Worm (Caenorhabditis elegans) whole organism, L4 larva: ENCODE results near the gene ZK1240.5.

Source experiments
- F26F4.8 ChIP-seq: fragments of 200-800 bp; sonication (Bioruptor generic); conservative IDR thresholded peaks from 2 replicates; pipeline ENCODE4 v1.3.6; 2022; ENCODE audit warnings: missing genetic modification characterization, missing compliant biosample characterization
- F44E2.7 ChIP-seq: fragments of 200-800 bp; sonication (Bioruptor generic); IDR thresholded peaks from 2 replicates; pipeline ENCODE4 v2.1.2; 2022; ENCODE audit warnings: missing genetic modification characterization, missing compliant biosample characterization
- R02D3.7 ChIP-seq: fragments of 150-350 bp; sonication (generic microtip); optimal IDR thresholded peaks from 3 replicates; lab custom pipeline; 2014; ENCODE audit warnings: missing biosample characterization, missing genetic modification characterization
- T20F7.1 ChIP-seq: fragments of 200-800 bp; sonication (Bioruptor generic); optimal IDR thresholded peaks from 2 replicates; lab custom pipeline; 2018; ENCODE audit warnings: mild to moderate bottlenecking, missing genetic modification characterization, missing compliant biosample characterization
- T26A8.4 ChIP-seq: fragments of 200-800 bp; sonication (Bioruptor generic); IDR thresholded peaks from 2 replicates; pipeline ENCODE4 v1.3.6; 2022; ENCODE audit warnings: missing genetic modification characterization, missing compliant biosample characterization
- Y105C5A.15 ChIP-seq: fragments of 200-800 bp; sonication (Bioruptor generic); IDR thresholded peaks from 2 replicates; pipeline ENCODE4 v1.3.6; 2022; ENCODE audit warnings: missing genetic modification characterization, missing compliant biosample characterization
- ZK337.2 ChIP-seq: fragments of 200-800 bp; sonication (Bioruptor generic); IDR thresholded peaks from 2 replicates; pipeline ENCODE4 v1.3.6; 2022; ENCODE audit warnings: missing genetic modification reagents, missing genetic modification characterization, missing compliant biosample characterization
- aly-2 ChIP-seq: sonication (generic microtip); optimal IDR thresholded peaks from 2 replicates; lab custom pipeline; 2018; ENCODE audit warnings: missing biosample characterization, missing genetic modification characterization
- attf-4 ChIP-seq: sonication (generic microtip); optimal IDR thresholded peaks from 3 replicates; lab custom pipeline; 2017; ENCODE audit warnings: missing biosample characterization, missing genetic modification characterization
- ceh-44 ChIP-seq: fragments of 200-800 bp; sonication (Bioruptor generic); IDR thresholded peaks from 2 replicates; pipeline ENCODE4 v1.3.6; 2022; ENCODE audit warnings: missing genetic modification reagents, missing genetic modification characterization, missing compliant biosample characterization
- ces-1 ChIP-seq: fragments of 150-350 bp; sonication (generic microtip); optimal IDR thresholded peaks from 4 replicates; lab custom pipeline; 2014; ENCODE audit warnings: missing biosample characterization, missing genetic modification reagents, missing genetic modification characterization
- daf-12 ChIP-seq: fragments of 150-350 bp; optimal IDR thresholded peaks from 2 replicates; lab custom pipeline; 2014; ENCODE audit warnings: missing biosample characterization, missing genetic modification reagents, missing genetic modification characterization
- daf-19 ChIP-seq: fragments of 200-800 bp; sonication (Bioruptor generic); conservative IDR thresholded peaks from 2 replicates; pipeline ENCODE4 v1.3.6; 2022; ENCODE audit warnings: missing genetic modification characterization, missing compliant biosample characterization
- daf-8 ChIP-seq: fragments of 200-800 bp; sonication (Bioruptor generic); IDR thresholded peaks from 2 replicates; pipeline ENCODE4 v1.3.6; 2022; ENCODE audit warnings: missing genetic modification characterization, missing compliant biosample characterization
- dmd-6 ChIP-seq: fragments of 200-800 bp; sonication (Bioruptor generic); IDR thresholded peaks from 2 replicates; pipeline ENCODE4 v1.3.6; 2022; ENCODE audit warnings: missing genetic modification reagents, missing genetic modification characterization, missing compliant biosample characterization
- dmd-8 ChIP-seq: fragments of 200-800 bp; sonication (Bioruptor generic); IDR thresholded peaks from 2 replicates; pipeline ENCODE4 v1.3.6; 2022; ENCODE audit warnings: missing genetic modification characterization, missing compliant biosample characterization
- dmd-9 ChIP-seq: fragments of 200-800 bp; sonication (Bioruptor generic); IDR thresholded peaks from 2 replicates; pipeline ENCODE4 v1.3.6; 2022; ENCODE audit warnings: missing genetic modification reagents, missing genetic modification characterization, missing compliant biosample characterization
- dpl-1 ChIP-seq: fragments of 150-350 bp; optimal IDR thresholded peaks from 2 replicates; lab custom pipeline; 2014; ENCODE audit warnings: missing biosample characterization, missing genetic modification reagents, missing genetic modification characterization
- duxl-1 ChIP-seq: sonication (generic microtip); optimal IDR thresholded peaks from 2 replicates; lab custom pipeline; 2016; ENCODE audit warnings: mild to moderate bottlenecking, missing genetic modification characterization, moderate library complexity, missing compliant biosample characterization; ENCODE audit not compliant: poor library complexity
- fkh-10 ChIP-seq: fragments of 150-350 bp; optimal IDR thresholded peaks from 2 replicates; lab custom pipeline; 2014; ENCODE audit warnings: missing biosample characterization, missing genetic modification reagents, missing genetic modification characterization
- hif-1 ChIP-seq, 2 experiments: sonication (generic microtip); optimal IDR thresholded peaks; 2 replicates each; lab custom pipeline; 2016 to 2017; ENCODE audit warnings: missing compliant biosample characterization in 2 of 2, missing genetic modification characterization in 2 of 2, missing genetic modification reagents in 2 of 2, missing genotype in 2 of 2, mild to moderate bottlenecking in 1 of 2
- hlh-30 ChIP-seq: sonication (generic microtip); optimal IDR thresholded peaks from 2 replicates; lab custom pipeline; 2017; ENCODE audit warnings: antibody characterized with exemption, mild to moderate bottlenecking, missing genetic modification characterization, missing compliant biosample characterization; ENCODE audit not compliant: insufficient read depth
- hmg-1.1 ChIP-seq: fragments of 200-800 bp; sonication (Bioruptor generic); IDR thresholded peaks from 2 replicates; pipeline ENCODE4 v1.3.6; 2022; ENCODE audit warnings: missing genetic modification reagents, missing genetic modification characterization, missing compliant biosample characterization
- lin-1 ChIP-seq: fragments of 200-800 bp; sonication (Bioruptor generic); IDR thresholded peaks from 2 replicates; pipeline ENCODE4 v1.3.6; 2022; ENCODE audit warnings: missing genetic modification reagents, missing genetic modification characterization, missing compliant biosample characterization
- lin-15B ChIP-seq: fragments of 150-350 bp; sonication (generic microtip); optimal IDR thresholded peaks from 3 replicates; lab custom pipeline; 2014; ENCODE audit warnings: missing biosample characterization, missing genetic modification characterization
- lin-29 ChIP-seq: fragments of 200-800 bp; sonication (Bioruptor generic); IDR thresholded peaks from 2 replicates; pipeline ENCODE4 v1.3.6; 2022; ENCODE audit warnings: missing genetic modification reagents, missing genetic modification characterization, missing compliant biosample characterization
- lin-38 ChIP-seq: fragments of 200-800 bp; sonication (Bioruptor generic); IDR thresholded peaks from 2 replicates; pipeline ENCODE4 v1.3.6; 2022; ENCODE audit warnings: missing genetic modification reagents, missing genetic modification characterization, missing compliant biosample characterization
- lin-39 ChIP-seq: fragments of 150-350 bp; optimal IDR thresholded peaks from 2 replicates; lab custom pipeline; 2014; ENCODE audit warnings: missing biosample characterization, missing genetic modification reagents, missing genetic modification characterization
- madf-5 ChIP-seq, 2 experiments: fragments of 200-800 bp; sonication (Bioruptor generic); IDR thresholded peaks; 2 replicates each; pipeline ENCODE4 v1.3.6; 2022; ENCODE audit warnings: missing compliant biosample characterization in 2 of 2, missing genetic modification characterization in 2 of 2
- madf-9 ChIP-seq: fragments of 200-800 bp; sonication (Bioruptor generic); conservative IDR thresholded peaks from 2 replicates; pipeline ENCODE4 v1.3.6; 2022; ENCODE audit warnings: missing genetic modification reagents, missing genetic modification characterization, missing compliant biosample characterization
- mdl-1 ChIP-seq, 2 experiments: fragments of 150-350 bp in 1 of 2; sonication (generic microtip) in 1 of 2; optimal IDR thresholded peaks; 2 replicates each; lab custom pipeline; 2014 to 2017; ENCODE audit warnings: missing biosample characterization in 2 of 2, missing genetic modification characterization in 2 of 2
- mep-1 ChIP-seq: fragments of 150-350 bp; sonication (generic microtip); optimal IDR thresholded peaks from 3 replicates; lab custom pipeline; 2014; ENCODE audit warnings: missing biosample characterization, missing genetic modification characterization
- mxl-2 ChIP-seq: fragments of 200-800 bp; sonication (Bioruptor generic); conservative IDR thresholded peaks from 2 replicates; pipeline ENCODE4 v1.3.6; 2022; ENCODE audit warnings: missing genetic modification reagents, missing genetic modification characterization, missing compliant biosample characterization
- nhr-10 ChIP-seq: fragments of 150-350 bp; optimal IDR thresholded peaks from 2 replicates; lab custom pipeline; 2014; ENCODE audit warnings: missing biosample characterization, missing genetic modification characterization
- nhr-28 ChIP-seq: fragments of 150-350 bp; optimal IDR thresholded peaks from 2 replicates; lab custom pipeline; 2014; ENCODE audit warnings: missing biosample characterization, missing genetic modification characterization
- nhr-41 ChIP-seq: fragments of 200-800 bp; sonication (Bioruptor generic); IDR thresholded peaks from 2 replicates; pipeline ENCODE4 v1.3.6; 2022; ENCODE audit warnings: missing genetic modification reagents, missing genetic modification characterization, missing compliant biosample characterization
- nhr-42 ChIP-seq: fragments of 200-800 bp; sonication (Bioruptor generic); IDR thresholded peaks from 2 replicates; pipeline ENCODE4 v1.3.6; 2022; ENCODE audit warnings: missing genetic modification characterization, missing compliant biosample characterization
- nhr-76 ChIP-seq: fragments of 150-350 bp; optimal IDR thresholded peaks from 2 replicates; lab custom pipeline; 2014; ENCODE audit warnings: missing biosample characterization, missing genetic modification characterization
- nhr-77 ChIP-seq: fragments of 150-350 bp; optimal IDR thresholded peaks from 2 replicates; lab custom pipeline; 2014; ENCODE audit warnings: missing biosample characterization, missing genetic modification characterization
- php-3 ChIP-seq: fragments of 200-800 bp; sonication (Bioruptor generic); IDR thresholded peaks from 2 replicates; pipeline ENCODE4 v1.3.6; 2022; ENCODE audit warnings: missing genetic modification reagents, missing genetic modification characterization, missing compliant biosample characterization
- pqm-1 ChIP-seq: sonication (generic microtip); optimal IDR thresholded peaks from 2 replicates; lab custom pipeline; 2017; ENCODE audit warnings: missing biosample characterization, missing genetic modification characterization
- sdz-12 ChIP-seq: fragments of 200-800 bp; sonication (Bioruptor generic); optimal IDR thresholded peaks from 2 replicates; lab custom pipeline; 2018; ENCODE audit warnings: mild to moderate bottlenecking, missing genetic modification characterization, missing compliant biosample characterization
- set-16 ChIP-seq: fragments of 200-800 bp; sonication (Bioruptor generic); IDR thresholded peaks from 2 replicates; pipeline ENCODE4 v1.3.6; 2022; ENCODE audit warnings: missing genetic modification reagents, missing genetic modification characterization, missing compliant biosample characterization
- snpc-1.2 ChIP-seq: fragments of 200-800 bp; sonication (Bioruptor generic); IDR thresholded peaks from 2 replicates; pipeline ENCODE4 v1.3.6; 2022; ENCODE audit warnings: missing genetic modification reagents, missing genetic modification characterization, missing compliant biosample characterization
- spr-3 ChIP-seq: fragments of 200-800 bp; sonication (Bioruptor generic); optimal IDR thresholded peaks from 2 replicates; lab custom pipeline; 2018; ENCODE audit warnings: mild to moderate bottlenecking, missing genetic modification characterization, missing compliant biosample characterization
- tag-97 ChIP-seq: fragments of 200-800 bp; sonication (Bioruptor generic); IDR thresholded peaks from 2 replicates; pipeline ENCODE4 v1.3.6; 2022; ENCODE audit warnings: missing genetic modification characterization, missing compliant biosample characterization
- tra-1 ChIP-seq: fragments of 200-800 bp; sonication (Bioruptor generic); IDR thresholded peaks from 2 replicates; pipeline ENCODE4 v1.3.6; 2022; ENCODE audit warnings: missing genetic modification reagents, missing genetic modification characterization, missing compliant biosample characterization
- unc-39 ChIP-seq: sonication (generic microtip); optimal IDR thresholded peaks from 2 replicates; lab custom pipeline; 2017; ENCODE audit warnings: missing biosample characterization, missing genetic modification characterization
- vab-7 ChIP-seq: fragments of 200-800 bp; sonication (Bioruptor generic); IDR thresholded peaks from 2 replicates; pipeline ENCODE4 v1.3.6; 2022; ENCODE audit warnings: missing genetic modification reagents, missing genetic modification characterization, missing compliant biosample characterization
- zag-1 ChIP-seq: fragments of 150-350 bp; optimal IDR thresholded peaks from 2 replicates; lab custom pipeline; 2014; ENCODE audit warnings: missing biosample characterization, missing genetic modification characterization
- zfp-2 ChIP-seq: sonication (generic microtip); optimal IDR thresholded peaks from 2 replicates; lab custom pipeline; 2016; ENCODE audit warnings: mild to moderate bottlenecking, missing genetic modification characterization, missing compliant biosample characterization
- zfp-3 ChIP-seq: fragments of 200-800 bp; sonication (Bioruptor generic); conservative IDR thresholded peaks from 2 replicates; pipeline ENCODE4 v1.3.6; 2022; ENCODE audit warnings: missing genetic modification reagents, missing genetic modification characterization, missing compliant biosample characterization
- ztf-11 ChIP-seq: fragments of 150-350 bp; optimal IDR thresholded peaks from 2 replicates; lab custom pipeline; 2014; ENCODE audit warnings: missing biosample characterization, missing genetic modification characterization

Gene ZK1240.5

DNA sequence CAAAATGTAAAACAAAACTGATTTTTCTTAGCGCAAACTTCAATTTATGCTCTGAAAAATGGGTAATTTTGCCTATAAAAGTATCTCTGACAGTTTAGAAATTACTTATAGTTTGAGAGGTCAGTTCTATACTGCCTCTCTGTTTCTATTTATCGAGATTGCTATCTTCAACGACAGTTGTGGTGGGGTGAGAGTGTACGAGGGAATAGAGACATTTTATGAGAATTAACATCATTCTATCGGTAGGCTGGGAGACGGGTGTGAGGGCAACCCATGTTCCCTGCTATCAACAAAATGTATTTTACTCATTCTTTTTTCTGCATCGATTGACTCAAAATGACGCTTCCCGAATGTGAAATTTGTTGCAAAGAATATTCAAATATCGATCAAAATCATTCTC is 2.4 kb upstream of the ZK1240.5 start, which contains the start of gene ZK1240.3:
Gene ZK1240.3 (plus strand): TSS at position 238 of the 400 bp plus-strand sequence.
- TF ChIP-seq R02D3.7 (tag; lab: Kevin White, UChicago) (no peak), pqm-1 (tag; lab: Kevin White, UChicago) (peak; percentile 91), mep-1 (no peak), T26A8.4 (GFP tag; lab: Robert Waterston, UW) (no peak), lin-1 (GFP tag; lab: Robert Waterston, UW) (no peak), ceh-44 (GFP tag; lab: Robert Waterston, UW) (no peak), daf-12 (tag; lab: Kevin White, UChicago) (no peak), unc-39 (no peak), nhr-77 (tag; lab: Kevin White, UChicago) (no peak), nhr-42 (GFP tag; lab: Robert Waterston, UW) (no peak), mdl-1 (tag; optimal IDR thresholded peaks at IDR 0.05; lab: Kevin White, UChicago) (no peak), Y105C5A.15 (GFP tag; lab: Robert Waterston, UW) (no peak), dmd-9 (no peak), lin-29 (no peak), daf-8 (GFP tag; lab: Robert Waterston, UW) (no peak), set-16 (GFP tag; lab: Robert Waterston, UW) (no peak), dmd-6 (GFP tag; lab: Robert Waterston, UW) (peak; percentile 69), lin-38 (no peak), nhr-28 (tag; lab: Kevin White, UChicago) (peak; percentile 78), duxl-1 (tag; lab: Kevin White, UChicago) (no peak), attf-4 (tag; lab: Kevin White, UChicago) (no peak), zag-1 (tag; lab: Kevin White, UChicago) (no peak), snpc-1.2 (no peak), tag-97 (GFP tag; lab: Robert Waterston, UW) (no peak), lin-39 (tag; lab: Kevin White, UChicago) (no peak), nhr-76 (no peak), ZK337.2 (GFP tag; lab: Robert Waterston, UW) (no peak), tra-1 (GFP tag; lab: Robert Waterston, UW) (no peak), ztf-11 (tag; lab: Kevin White, UChicago) (no peak), hlh-30 (no peak), ces-1 (no peak), hif-1 (tag; optimal IDR thresholded peaks at IDR 0.05; lab: Kevin White, UChicago) (no peak), T20F7.1 (GFP tag; lab: Kevin White, UChicago) (peak; percentile 32), daf-19 (GFP tag; lab: Robert Waterston, UW) (no peak), dpl-1 (GFP tag; lab: Kevin White, UChicago) (no peak), lin-15B (tag; lab: Kevin White, UChicago) (no peak), spr-3 (GFP tag; lab: Kevin White, UChicago) (no peak), nhr-41 (peak; percentile 55; the same call in 1 of the 2 replicates), mxl-2 (no peak), fkh-10 (GFP tag; lab: Kevin White, UChicago) (no peak), F44E2.7 (GFP tag; lab: Robert Waterston, UW) (no peak), F26F4.8 (GFP tag; lab: Robert Waterston, UW) (no peak), zfp-2 (tag; lab: Kevin White, UChicago) (no peak), madf-5 (GFP tag; IDR thresholded peaks at IDR 0.05; lab: Robert Waterston, UW) (no peak), vab-7 (GFP tag; lab: Robert Waterston, UW) (no peak), hmg-1.1 (no peak), zfp-3 (GFP tag; lab: Robert Waterston, UW) (no peak), sdz-12 (GFP tag; lab: Kevin White, UChicago) (no peak), aly-2 (no peak), php-3 (GFP tag; lab: Robert Waterston, UW) (0 out of 2 replicates have a peak, but pooled peaks have one; percentile 48), madf-9 (GFP tag; lab: Robert Waterston, UW) (no peak), dmd-8 (GFP tag; lab: Robert Waterston, UW) (no peak), nhr-10 (tag; lab: Kevin White, UChicago) (no peak)
